Worm (Caenorhabditis elegans) whole organism, early embryonic: ENCODE data around the gene ZK742.3.

Source experiments
- aly-1 ChIP-seq: sonication (generic microtip); optimal IDR thresholded peaks from 2 replicates; lab custom pipeline; 2016; ENCODE audit warnings: missing genetic modification characterization, missing compliant biosample characterization
- ama-1 ChIP-seq: fragments of 150-350 bp; optimal IDR thresholded peaks from 2 replicates; lab custom pipeline; 2014
- flt-1 ChIP-seq: fragments of 200-800 bp; sonication (Bioruptor generic); IDR thresholded peaks from 2 replicates; pipeline ENCODE4 v1.3.6; 2022; ENCODE audit warnings: missing genetic modification characterization, missing compliant biosample characterization
- hnd-1 ChIP-seq: sonication (generic microtip); optimal IDR thresholded peaks from 2 replicates; lab custom pipeline; 2016; ENCODE audit warnings: missing genetic modification characterization, missing compliant biosample characterization
- sea-1 ChIP-seq: fragments of 200-800 bp; sonication (Bioruptor generic); conservative IDR thresholded peaks from 2 replicates; pipeline ENCODE4 v1.3.6; 2022; ENCODE audit warnings: missing genetic modification characterization, missing compliant biosample characterization
- tra-4 ChIP-seq: sonication (generic microtip); optimal IDR thresholded peaks from 2 replicates; lab custom pipeline; 2017; ENCODE audit warnings: missing genetic modification characterization, missing compliant biosample characterization

DNA sequence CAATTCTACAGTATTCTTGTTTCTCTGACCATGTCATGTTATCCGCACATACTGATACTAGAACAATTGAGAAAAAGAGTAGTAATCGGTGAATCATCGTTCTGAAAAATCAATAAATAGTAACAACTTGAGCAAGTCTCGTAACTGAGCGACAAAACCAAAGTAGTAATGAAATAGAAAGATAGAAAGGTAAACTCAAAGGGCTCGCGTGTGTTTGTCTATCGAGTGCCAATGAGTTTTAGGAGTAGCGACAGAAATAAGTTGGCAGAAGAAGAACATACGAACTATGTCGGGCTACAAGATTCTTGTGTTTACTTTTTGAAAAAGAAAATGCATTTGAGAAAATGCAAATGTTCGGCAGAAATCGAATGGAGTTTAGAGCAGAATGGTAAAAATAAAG lies 29.8 kb upstream of the ZK742.3 start, which contains the start of gene C37C3.12:
- TF ChIP-seq flt-1 (GFP tag; lab: Robert Waterston, UW) (no peak), tra-4 (tag; lab: Kevin White, UChicago) (no peak), sea-1 (no peak), ama-1 (no peak), aly-1 (tag; lab: Kevin White, UChicago) (no peak), hnd-1 (tag; lab: Kevin White, UChicago) (no peak)
